Worm (Caenorhabditis elegans): ENCODE data around the gene srsx-15.
A peak's percentile ranks its signal among the peaks of the same experiment; 100 is the strongest.

The srsx-15 gene

ce11 chrIV:5659461-5659860 lies 35.8 kb upstream of the srsx-15 start:
- no peak for TF ChIP-seq tlf-1 (GFP tag; optimal IDR thresholded peaks at IDR 0.05)
- no peak for TF ChIP-seq F39B2.1 (GFP tag; IDR thresholded peaks at IDR 0.05)
- peak; percentile 43; the same call in 1 of the 2 replicates for TF ChIP-seq nfyb-1 (GFP tag; IDR thresholded peaks at IDR 0.05)
- no peak for TF ChIP-seq lsy-27 (tag; optimal IDR thresholded peaks at IDR 0.05; ENCODE audit: borderline replicate concordance, insufficient read depth)
- no peak for TF ChIP-seq egl-18 (GFP tag; IDR thresholded peaks at IDR 0.05)
- peak; percentile 40; the same call in 1 of the 2 replicates for TF ChIP-seq hmg-1.2 (GFP tag; IDR thresholded peaks at IDR 0.05)
- no peak for TF ChIP-seq B0336.3 (GFP tag; IDR thresholded peaks at IDR 0.05)
- peak; percentile 48 for TF ChIP-seq nhr-80 (tag; optimal IDR thresholded peaks at IDR 0.05)
- TF ChIP-seq ekl-4 (GFP tag; IDR thresholded peaks at IDR 0.05): 0 out of 2 replicates have a peak, but pooled peaks have one; percentile 22
- TF ChIP-seq cebp-1 (GFP tag; IDR thresholded peaks at IDR 0.05): 0 out of 2 replicates have a peak, but pooled peaks have one; percentile 31
- TF ChIP-seq cebp-1 (tag; optimal IDR thresholded peaks at IDR 0.05): peak; percentile 27

DNA sequence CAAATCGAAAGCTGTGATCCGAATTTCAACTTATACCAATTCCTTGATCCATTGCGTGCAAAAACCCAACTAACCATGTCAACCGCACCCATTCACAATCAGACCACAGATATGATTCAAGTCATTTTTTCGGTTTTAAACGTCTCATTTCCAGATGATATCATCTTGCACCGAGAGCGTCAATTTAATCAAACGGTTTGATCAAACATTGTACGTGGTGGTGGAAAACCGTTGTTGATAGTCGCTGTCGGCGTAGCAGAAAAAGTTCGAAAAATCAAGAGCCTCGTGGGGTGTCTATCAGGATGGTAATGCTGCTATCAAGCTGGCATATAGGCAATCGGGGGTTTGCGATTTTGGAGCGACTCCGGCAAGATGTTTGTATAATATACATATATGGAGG lies 35.3 kb upstream of the srsx-15 start:
- no peak for TF ChIP-seq ceh-91 (GFP tag; IDR thresholded peaks at IDR 0.05)
- no peak for TF ChIP-seq ZK185.1 (tag; optimal IDR thresholded peaks at IDR 0.05; ENCODE audit: poor library complexity, severe bottlenecking)
- TF ChIP-seq lin-40 (tag; optimal IDR thresholded peaks at IDR 0.05): no peak
- TF ChIP-seq atf-7 (tag; optimal IDR thresholded peaks at IDR 0.05): peak; percentile 54
- no peak for TF ChIP-seq sptf-2 (GFP tag; optimal IDR thresholded peaks at IDR 0.05)
- no peak for TF ChIP-seq F55B11.4 (tag; optimal IDR thresholded peaks at IDR 0.05; ENCODE audit: borderline replicate concordance, insufficient read depth)
- peak; percentile 62 for TF ChIP-seq nhr-80 (tag; optimal IDR thresholded peaks at IDR 0.05)
- no peak for TF ChIP-seq attf-5 (GFP tag; optimal IDR thresholded peaks at IDR 0.05)
- no peak for TF ChIP-seq Y95B8A.8 (GFP tag; IDR thresholded peaks at IDR 0.05)
- TF ChIP-seq B0336.3 (GFP tag; IDR thresholded peaks at IDR 0.05): 0 out of 2 replicates have a peak, but pooled peaks have one; percentile 17
- TF ChIP-seq F22D6.2 (tag; optimal IDR thresholded peaks at IDR 0.05): no peak
- no peak for TF ChIP-seq ets-4 (GFP tag; optimal IDR thresholded peaks at IDR 0.05)
- TF ChIP-seq egl-18 (GFP tag; IDR thresholded peaks at IDR 0.05): no peak

- TF ChIP-seq efl-1 (GFP tag; optimal IDR thresholded peaks at IDR 0.05): no peak
- TF ChIP-seq pbrm-1 (GFP tag; IDR thresholded peaks at IDR 0.05): no peak
- TF ChIP-seq fkh-3 (tag; optimal IDR thresholded peaks at IDR 0.05): no peak
- TF ChIP-seq B0261.1 (tag; optimal IDR thresholded peaks at IDR 0.05): no peak
- TF ChIP-seq hlh-26 (GFP tag; conservative IDR thresholded peaks at IDR 0.05): no peak
- TF ChIP-seq B0035.1 (tag; optimal IDR thresholded peaks at IDR 0.05): no peak
- no peak for TF ChIP-seq T07F8.4 (tag; optimal IDR thresholded peaks at IDR 0.05)
- TF ChIP-seq mxl-1 (tag; optimal IDR thresholded peaks at IDR 0.05): no peak
These were observed 34.6 kb upstream of the srsx-15 start for ce11 chrIV:5658225-5658624.

DNA sequence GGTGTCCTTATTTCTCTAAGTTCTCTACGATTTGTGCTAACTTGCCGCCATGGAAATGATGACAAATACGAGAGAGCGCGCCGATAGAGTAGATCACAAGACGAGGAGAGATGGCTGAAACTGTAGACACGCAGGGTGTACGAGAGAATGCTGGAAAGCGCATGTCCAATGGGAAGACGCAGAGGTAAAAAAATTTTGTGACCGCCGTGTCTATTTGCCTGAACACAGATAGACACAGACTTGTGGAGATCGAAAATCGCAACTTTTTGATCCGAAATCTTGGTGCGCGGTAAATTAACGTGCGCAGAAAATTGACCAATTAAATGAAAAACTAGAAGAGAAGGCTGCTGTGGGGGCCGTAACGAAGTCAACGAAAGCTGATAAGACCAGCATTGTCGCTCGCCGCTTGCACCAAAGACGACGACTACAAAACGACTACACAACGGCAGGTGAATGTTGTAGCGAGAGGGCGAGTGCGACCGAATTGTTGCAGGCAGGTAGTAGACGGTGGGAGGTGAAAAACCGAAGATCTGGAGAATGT lies 33.6 kb upstream of the srsx-15 start:
- TF ChIP-seq madf-6 (GFP tag; IDR thresholded peaks at IDR 0.05): peak; percentile 86
- peak in 1 of 3 experiments; percentile 34 for TF ChIP-seq lin-35 (GFP tag; optimal IDR thresholded peaks at IDR 0.05)
- no peak for TF ChIP-seq egl-18 (GFP tag; IDR thresholded peaks at IDR 0.05)
- TF ChIP-seq nhr-179 (tag; optimal IDR thresholded peaks at IDR 0.05): no peak
- TF ChIP-seq lin-26 (GFP tag; IDR thresholded peaks at IDR 0.05): peak; percentile 44; the same call in 1 of the 2 replicates
- peak; percentile 28 for TF ChIP-seq tbp1 (GFP tag; optimal IDR thresholded peaks at IDR 0.05)
- TF ChIP-seq ztf-3 (GFP tag; optimal IDR thresholded peaks at IDR 0.05): no peak
- no peak for TF ChIP-seq ccch-3 (GFP tag; optimal IDR thresholded peaks at IDR 0.05)
- TF ChIP-seq T07F8.4 (tag; optimal IDR thresholded peaks at IDR 0.05): no peak
- no peak for TF ChIP-seq pbrm-1 (GFP tag; IDR thresholded peaks at IDR 0.05)
- TF ChIP-seq B0336.3 (GFP tag; IDR thresholded peaks at IDR 0.05): peak; percentile 68
- no peak for TF ChIP-seq zim-3 (tag; optimal IDR thresholded peaks at IDR 0.05)
- no peak for TF ChIP-seq F33H1.4 (GFP tag; IDR thresholded peaks at IDR 0.05)
- peak; percentile 9 for TF ChIP-seq ceh-27 (GFP tag; optimal IDR thresholded peaks at IDR 0.05)
- no peak for TF ChIP-seq him-1 (tag; optimal IDR thresholded peaks at IDR 0.05)
- peak; percentile 56; the same call in 1 of the 2 replicates for TF ChIP-seq ekl-4 (GFP tag; IDR thresholded peaks at IDR 0.05)
- TF ChIP-seq nhr-120 (GFP tag; IDR thresholded peaks at IDR 0.05): no peak
- TF ChIP-seq attf-6 (GFP tag; IDR thresholded peaks at IDR 0.05): no peak
- TF ChIP-seq nhr-27 (tag; optimal IDR thresholded peaks at IDR 0.05): no peak
- no peak for TF ChIP-seq hmg-20 (GFP tag; IDR thresholded peaks at IDR 0.05)

Measured in whole organism, young adult.